Worm (Caenorhabditis elegans) whole organism, late embryonic: ENCODE data around the gene nhr-168.

ENCODE experiments used
- Y22D7AL.16 ChIP-seq: sonication (generic microtip); optimal IDR thresholded peaks from 2 replicates; lab custom pipeline; 2016; ENCODE audit warnings: missing genetic modification characterization, missing compliant biosample characterization
- ceh-14 ChIP-seq: sonication (generic microtip); optimal IDR thresholded peaks from 2 replicates; lab custom pipeline; 2016; ENCODE audit warnings: missing genotype, missing genetic modification characterization, missing compliant biosample characterization
- ceh-22 ChIP-seq: sonication (generic microtip); optimal IDR thresholded peaks from 2 replicates; lab custom pipeline; 2017; ENCODE audit warnings: missing biosample characterization, missing genetic modification characterization
- ceh-24 ChIP-seq: sonication (generic microtip); optimal IDR thresholded peaks from 2 replicates; lab custom pipeline; 2016; ENCODE audit warnings: mild to moderate bottlenecking, missing genetic modification characterization, missing compliant biosample characterization
- ceh-9 ChIP-seq: sonication (generic microtip); optimal IDR thresholded peaks from 2 replicates; lab custom pipeline; 2016; ENCODE audit warnings: mild to moderate bottlenecking, missing genetic modification characterization, inconsistent platforms, missing compliant biosample characterization
- elt-2 ChIP-seq: sonication (generic microtip); optimal IDR thresholded peaks from 2 replicates; lab custom pipeline; 2016; ENCODE audit warnings: missing genetic modification reagents, missing genetic modification characterization, missing compliant biosample characterization
- lim-6 ChIP-seq: sonication (generic microtip); optimal IDR thresholded peaks from 2 replicates; lab custom pipeline; 2016; ENCODE audit warnings: missing genetic modification characterization, missing compliant biosample characterization
- pat-9 ChIP-seq: fragments of 200-800 bp; sonication (Bioruptor generic); optimal IDR thresholded peaks from 2 replicates; lab custom pipeline; 2018; ENCODE audit warnings: mild to moderate bottlenecking, missing genetic modification characterization, moderate library complexity, missing compliant biosample characterization
- ref-2 ChIP-seq: sonication (generic microtip); optimal IDR thresholded peaks from 2 replicates; lab custom pipeline; 2016; ENCODE audit warnings: missing genetic modification characterization, missing compliant biosample characterization
- unc-42 ChIP-seq: sonication (generic microtip); optimal IDR thresholded peaks from 2 replicates; lab custom pipeline; 2016; ENCODE audit warnings: missing genotype, missing genetic modification characterization, missing compliant biosample characterization

nhr-168 gene

ce11 chrV:13285284-13285683 lies 48.4 kb downstream of the nhr-168 start:
- TF ChIP-seq ref-2 (tag; lab: Kevin White, UChicago) (no peak), ceh-24 (tag; lab: Kevin White, UChicago) (no peak), ceh-9 (tag; lab: Kevin White, UChicago) (no peak), ceh-14 (no peak), elt-2 (tag; lab: Kevin White, UChicago) (no peak), pat-9 (tag; lab: Kevin White, UChicago) (no peak), ceh-22 (tag; lab: Kevin White, UChicago) (no peak), Y22D7AL.16 (tag; lab: Kevin White, UChicago) (no peak)

DNA sequence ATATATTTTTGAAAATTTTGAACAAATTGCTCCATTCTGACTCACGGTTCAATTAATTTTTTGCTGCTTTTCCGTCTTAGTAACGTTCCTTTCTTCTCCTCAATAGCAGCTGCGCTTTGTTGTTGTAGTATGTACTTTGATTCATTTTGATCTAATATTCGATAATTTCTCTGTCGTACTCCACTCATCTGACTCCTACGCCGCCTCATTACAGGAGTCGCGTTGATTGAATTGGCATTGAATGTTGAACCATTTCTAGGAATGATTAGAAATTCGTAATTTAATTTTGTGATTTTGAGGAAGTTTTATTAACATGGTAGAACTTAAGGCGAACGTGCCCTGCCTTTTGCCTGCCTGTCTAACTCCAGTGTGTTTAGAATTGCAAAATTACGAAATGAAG lies 50.7 kb downstream of the nhr-168 start:
- TF ChIP-seq unc-42 (tag; lab: Kevin White, UChicago): peak; percentile 70
- TF ChIP-seq lim-6 (tag; lab: Kevin White, UChicago): no peak
